Worm (Caenorhabditis elegans) whole organism, L2 larva: Measurements from ENCODE around the gene plrg-1.

Experiments used
- ZK546.5 ChIP-seq: sonication (generic microtip); optimal IDR thresholded peaks from 2 replicates; lab custom pipeline; 2017; ENCODE audit warnings: missing biosample characterization, missing genetic modification characterization
- egl-27 ChIP-seq: sonication (generic microtip); optimal IDR thresholded peaks from 3 replicates; lab custom pipeline; 2017; ENCODE audit warnings: missing biosample characterization, missing genetic modification reagents, missing genetic modification characterization
- fos-1 ChIP-seq: fragments of 150-350 bp; optimal IDR thresholded peaks from 2 replicates; lab custom pipeline; 2014; ENCODE audit warnings: missing biosample characterization, missing genetic modification characterization
- mdl-1 ChIP-seq, 2 experiments: fragments of 150-350 bp in 1 of 2; sonication (generic microtip) in 1 of 2; optimal IDR thresholded peaks; 2 replicates each; lab custom pipeline; 2017; ENCODE audit warnings: missing biosample characterization in 2 of 2, missing genetic modification characterization in 2 of 2
- nhr-10 ChIP-seq: sonication (generic microtip); optimal IDR thresholded peaks from 2 replicates; lab custom pipeline; 2017; ENCODE audit warnings: missing biosample characterization, missing genetic modification characterization
- nhr-23 ChIP-seq: fragments of 150-350 bp; optimal IDR thresholded peaks from 2 replicates; lab custom pipeline; 2014; ENCODE audit warnings: missing biosample characterization, missing genetic modification reagents, missing genetic modification characterization
- nhr-6 ChIP-seq: fragments of 150-350 bp; optimal IDR thresholded peaks from 2 replicates; lab custom pipeline; 2014; ENCODE audit warnings: missing biosample characterization, missing genetic modification characterization
- ztf-11 ChIP-seq: sonication (generic microtip); optimal IDR thresholded peaks from 2 replicates; lab custom pipeline; 2017; ENCODE audit warnings: missing biosample characterization, missing genetic modification characterization

DNA sequence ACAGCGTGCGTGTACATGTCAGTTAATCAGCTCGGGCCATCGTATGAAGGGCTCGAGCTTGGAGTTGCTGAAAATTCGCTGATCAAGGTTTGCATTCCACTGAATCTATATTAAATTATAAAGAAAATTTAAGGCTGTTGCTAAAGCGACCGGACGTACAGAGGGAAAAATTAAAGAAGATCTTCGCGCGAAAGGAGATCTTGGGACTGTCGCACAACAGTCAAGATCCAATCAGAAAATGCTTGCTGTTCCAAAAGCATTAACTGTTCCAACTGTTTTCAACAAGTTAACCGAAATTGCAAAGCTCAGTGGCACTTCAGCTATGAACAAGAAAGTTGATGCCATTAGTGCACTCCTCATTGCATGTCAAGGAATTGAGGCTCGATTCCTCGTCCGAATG is 6.6 kb upstream of the plrg-1 start:
- TF ChIP-seq egl-27 (no peak), ztf-11 (tag; lab: Kevin White, UChicago) (no peak), mdl-1 (tag; optimal IDR thresholded peaks at IDR 0.05; lab: Kevin White, UChicago) (no peak), nhr-10 (tag; lab: Kevin White, UChicago) (no peak), nhr-6 (no peak), ZK546.5 (tag; lab: Kevin White, UChicago) (no peak), nhr-23 (tag; lab: Kevin White, UChicago) (no peak), fos-1 (tag; lab: Kevin White, UChicago) (no peak)
